Worm (Caenorhabditis elegans) whole organism, mixed stage, embryonic: ENCODE measurements around the gene nhl-2.

Experiments
- bed-3 ChIP-seq: fragments of 200-800 bp; sonication (Bioruptor generic); optimal IDR thresholded peaks from 3 replicates; lab custom pipeline; 2018; ENCODE audit warnings: mild to moderate bottlenecking, missing genetic modification characterization, moderate library complexity, missing compliant biosample characterization
- ces-1 ChIP-seq: fragments of 150-350 bp; optimal IDR thresholded peaks from 2 replicates; lab custom pipeline; 2014; ENCODE audit warnings: missing biosample characterization, missing genetic modification reagents, missing genetic modification characterization
- cnd-1 ChIP-seq: fragments of 200-800 bp; sonication (Bioruptor generic); optimal IDR thresholded peaks from 2 replicates; lab custom pipeline; 2018; ENCODE audit warnings: mild to moderate bottlenecking, missing genetic modification characterization, missing compliant biosample characterization
- elt-1 ChIP-seq: sonication (generic microtip); optimal IDR thresholded peaks from 2 replicates; lab custom pipeline; 2017; ENCODE audit warnings: missing genetic modification characterization, mild to moderate bottlenecking, missing compliant biosample characterization, antibody characterized with exemption, moderate library complexity, borderline replicate concordance; ENCODE audit not compliant: insufficient read depth
- elt-3 ChIP-seq: fragments of 150-350 bp; optimal IDR thresholded peaks from 2 replicates; lab custom pipeline; 2014; ENCODE audit warnings: missing biosample characterization, missing genetic modification characterization
- hlh-1 ChIP-seq: fragments of 150-350 bp; optimal IDR thresholded peaks from 2 replicates; lab custom pipeline; 2014; ENCODE audit warnings: missing biosample characterization, missing genetic modification reagents, missing genetic modification characterization
- lin-13 ChIP-seq: fragments of 150-350 bp; optimal IDR thresholded peaks from 2 replicates; lab custom pipeline; 2014; ENCODE audit warnings: missing biosample characterization, missing genetic modification characterization
- lsy-2 ChIP-seq: fragments of 150-350 bp; optimal IDR thresholded peaks from 2 replicates; lab custom pipeline; 2014; ENCODE audit warnings: missing biosample characterization, missing genetic modification characterization
- nhr-12 ChIP-seq: fragments of 150-350 bp; optimal IDR thresholded peaks from 2 replicates; lab custom pipeline; 2014; ENCODE audit warnings: missing biosample characterization, missing genetic modification characterization
- nhr-76 ChIP-seq: sonication (generic microtip); optimal IDR thresholded peaks from 2 replicates; lab custom pipeline; 2017; ENCODE audit warnings: missing biosample characterization, missing genetic modification characterization
- unc-62 ChIP-seq: fragments of 150-350 bp; optimal IDR thresholded peaks from 2 replicates; lab custom pipeline; 2014; ENCODE audit warnings: missing biosample characterization, missing genetic modification reagents, missing genetic modification characterization
- ztf-11 ChIP-seq: fragments of 150-350 bp; optimal IDR thresholded peaks from 2 replicates; lab custom pipeline; 2014; ENCODE audit warnings: missing biosample characterization, missing genetic modification characterization

DNA sequence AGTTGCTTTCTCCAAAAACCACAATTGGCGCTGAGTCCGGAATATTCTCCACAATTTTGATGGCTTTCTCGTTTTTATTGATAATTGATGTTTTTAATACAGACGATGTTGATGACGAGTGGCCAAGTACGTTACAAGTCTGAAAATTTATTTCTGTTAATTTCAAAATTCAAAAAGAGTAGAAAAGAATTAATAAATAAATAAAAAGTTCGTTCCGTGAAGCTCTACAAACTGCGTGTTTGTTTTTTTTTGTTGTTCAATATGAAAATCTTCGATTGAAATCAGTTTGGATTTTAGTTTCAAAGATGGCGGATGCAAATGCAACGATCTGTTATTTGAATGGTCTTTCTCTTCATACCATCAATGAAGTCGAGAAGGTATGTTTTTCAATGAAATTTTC lies 12.1 kb upstream of the nhl-2 start, which contains the start of gene F26F4.2:
- no peak for TF ChIP-seq ces-1
- no peak for TF ChIP-seq lsy-2 (tag; lab: Kevin White, UChicago)
- TF ChIP-seq elt-1 (tag; lab: Kevin White, UChicago) = no peak
- no peak for TF ChIP-seq cnd-1 (tag; lab: Kevin White, UChicago)
- TF ChIP-seq hlh-1 (tag; lab: Kevin White, UChicago) = no peak
- TF ChIP-seq ztf-11 (tag; lab: Kevin White, UChicago) = no peak
- TF ChIP-seq elt-3 (tag; lab: Kevin White, UChicago) = no peak
- TF ChIP-seq unc-62 (GFP tag; lab: Kevin White, UChicago) = no peak
- no peak for TF ChIP-seq bed-3 (GFP tag; lab: Kevin White, UChicago)
- no peak for TF ChIP-seq nhr-76 (tag; lab: Kevin White, UChicago)
- TF ChIP-seq nhr-12 = no peak
- no peak for TF ChIP-seq lin-13 (tag; lab: Kevin White, UChicago)
